Worm (Caenorhabditis elegans) whole organism, L4 larva: ENCODE measurements around the gene oac-41.

Experiments used
- D1046.2 ChIP-seq: fragments of 200-800 bp; sonication (Bioruptor generic); IDR thresholded peaks from 2 replicates; pipeline ENCODE4 v1.3.6; 2022; ENCODE audit warnings: missing genetic modification characterization, missing compliant biosample characterization
- F37D6.2 ChIP-seq: sonication (generic microtip); optimal IDR thresholded peaks from 2 replicates; lab custom pipeline; 2016; ENCODE audit warnings: mild to moderate bottlenecking, missing genetic modification characterization, missing compliant biosample characterization
- aha-1 ChIP-seq: fragments of 150-350 bp; peaks from one replicate; lab custom pipeline; 2014; ENCODE audit warnings: missing biosample characterization, missing genetic modification characterization
- ceh-28 ChIP-seq: fragments of 150-350 bp; optimal IDR thresholded peaks from 2 replicates; lab custom pipeline; 2014; ENCODE audit warnings: missing biosample characterization, missing genetic modification reagents, missing genetic modification characterization
- ces-1 ChIP-seq: fragments of 150-350 bp; sonication (generic microtip); optimal IDR thresholded peaks from 4 replicates; lab custom pipeline; 2014; ENCODE audit warnings: missing biosample characterization, missing genetic modification reagents, missing genetic modification characterization
- ctbp-1 ChIP-seq: fragments of 200-800 bp; sonication (Bioruptor generic); IDR thresholded peaks from 2 replicates; pipeline ENCODE4 v1.3.6; 2022; ENCODE audit warnings: missing genetic modification reagents, missing genetic modification characterization, missing compliant biosample characterization
- dmd-9 ChIP-seq: fragments of 200-800 bp; sonication (Bioruptor generic); IDR thresholded peaks from 2 replicates; pipeline ENCODE4 v1.3.6; 2022; ENCODE audit warnings: missing genetic modification reagents, missing genetic modification characterization, missing compliant biosample characterization
- dve-1 ChIP-seq: sonication (generic microtip); optimal IDR thresholded peaks from 2 replicates; lab custom pipeline; 2017; ENCODE audit warnings: antibody characterized with exemption, mild to moderate bottlenecking, missing genetic modification characterization, missing compliant biosample characterization; ENCODE audit not compliant: insufficient read depth
- egl-27 ChIP-seq: sonication (generic microtip); optimal IDR thresholded peaks from 3 replicates; lab custom pipeline; 2017; ENCODE audit warnings: missing biosample characterization, missing genetic modification reagents, missing genetic modification characterization
- fos-1 ChIP-seq: fragments of 150-350 bp; optimal IDR thresholded peaks from 2 replicates; lab custom pipeline; 2014; ENCODE audit warnings: missing biosample characterization, missing genetic modification characterization
- lin-13 ChIP-seq: fragments of 150-350 bp; optimal IDR thresholded peaks from 2 replicates; lab custom pipeline; 2014; ENCODE audit warnings: missing biosample characterization, missing genetic modification reagents, missing genetic modification characterization
- nhr-11 ChIP-seq: fragments of 150-350 bp; optimal IDR thresholded peaks from 2 replicates; lab custom pipeline; 2014; ENCODE audit warnings: missing biosample characterization, missing genetic modification characterization
- nhr-28 ChIP-seq: fragments of 150-350 bp; optimal IDR thresholded peaks from 2 replicates; lab custom pipeline; 2014; ENCODE audit warnings: missing biosample characterization, missing genetic modification characterization
- skn-1 ChIP-seq: fragments of 150-350 bp; optimal IDR thresholded peaks from 2 replicates; lab custom pipeline; 2014; ENCODE audit warnings: missing biosample characterization, missing genetic modification characterization

- TF ChIP-seq egl-27 (tag; lab: Kevin White, UChicago) (no peak), fos-1 (tag; lab: Kevin White, UChicago) (no peak), ces-1 (GFP tag; lab: Kevin White, UChicago) (no peak), lin-13 (GFP tag; lab: Kevin White, UChicago) (no peak), dve-1 (tag; lab: Kevin White, UChicago) (no peak), ceh-28 (tag; lab: Kevin White, UChicago) (no peak), nhr-11 (tag; lab: Kevin White, UChicago) (no peak), aha-1 (tag; lab: Kevin White, UChicago) (no peak), dmd-9 (GFP tag; lab: Robert Waterston, UW) (no peak), skn-1 (tag; lab: Kevin White, UChicago) (no peak), ctbp-1 (GFP tag; lab: Robert Waterston, UW) (no peak), F37D6.2 (tag; lab: Kevin White, UChicago) (no peak), nhr-28 (tag; lab: Kevin White, UChicago) (no peak), D1046.2 (GFP tag; lab: Robert Waterston, UW) (no peak)
These were observed 6.4 kb downstream of the oac-41 start, which contains the start of gene srt-18 for ce11 chrV:9015540-9015939.
